Worm (Caenorhabditis elegans) whole organism, late embryonic: Measurements from ENCODE around the gene hacd-1.
A peak's percentile ranks its signal among the peaks of the same experiment; 100 is the strongest.

Experiments
- F13H6.1 ChIP-seq: sonication (generic microtip); optimal IDR thresholded peaks from 2 replicates; lab custom pipeline; 2016; ENCODE audit warnings: missing genetic modification characterization, missing compliant biosample characterization
- T23F11.4 ChIP-seq: fragments of 200-800 bp; sonication (Bioruptor generic); optimal IDR thresholded peaks from 2 replicates; lab custom pipeline; 2018; ENCODE audit warnings: mild to moderate bottlenecking, missing genetic modification characterization, missing compliant biosample characterization
- Y22D7AL.16 ChIP-seq: sonication (generic microtip); optimal IDR thresholded peaks from 2 replicates; lab custom pipeline; 2016; ENCODE audit warnings: missing genetic modification characterization, missing compliant biosample characterization
- ceh-14 ChIP-seq: sonication (generic microtip); optimal IDR thresholded peaks from 2 replicates; lab custom pipeline; 2016; ENCODE audit warnings: missing genotype, missing genetic modification characterization, missing compliant biosample characterization
- ceh-19 ChIP-seq: fragments of 200-800 bp; sonication (Bioruptor generic); optimal IDR thresholded peaks from 2 replicates; lab custom pipeline; 2018; ENCODE audit warnings: mild to moderate bottlenecking, missing genetic modification characterization, missing compliant biosample characterization
- ceh-2 ChIP-seq: sonication (generic microtip); optimal IDR thresholded peaks from 2 replicates; lab custom pipeline; 2016; ENCODE audit warnings: missing genotype, missing genetic modification characterization, missing compliant biosample characterization
- ceh-22 ChIP-seq: sonication (generic microtip); optimal IDR thresholded peaks from 2 replicates; lab custom pipeline; 2017; ENCODE audit warnings: missing biosample characterization, missing genetic modification characterization
- ceh-30 ChIP-seq: fragments of 150-350 bp; optimal IDR thresholded peaks from 2 replicates; lab custom pipeline; 2014; ENCODE audit warnings: missing biosample characterization, missing genetic modification characterization
- ceh-48 ChIP-seq: sonication (generic microtip); optimal IDR thresholded peaks from 2 replicates; lab custom pipeline; 2016; ENCODE audit warnings: missing genetic modification characterization, inconsistent platforms, missing compliant biosample characterization
- ceh-6 ChIP-seq: fragments of 200-800 bp; sonication (Bioruptor generic); optimal IDR thresholded peaks from 2 replicates; lab custom pipeline; 2018; ENCODE audit warnings: mild to moderate bottlenecking, missing genetic modification characterization, missing compliant biosample characterization
- che-1 ChIP-seq: sonication (generic microtip); optimal IDR thresholded peaks from 2 replicates; lab custom pipeline; 2016; ENCODE audit warnings: mild to moderate bottlenecking, missing genetic modification characterization, missing compliant biosample characterization
- ets-4 ChIP-seq: sonication (generic microtip); optimal IDR thresholded peaks from 2 replicates; lab custom pipeline; 2016; ENCODE audit warnings: missing genetic modification characterization, missing compliant biosample characterization
- eyg-1 ChIP-seq: sonication (generic microtip); optimal IDR thresholded peaks from 2 replicates; lab custom pipeline; 2016; ENCODE audit warnings: missing genotype, missing genetic modification characterization, missing compliant biosample characterization
- fax-1 ChIP-seq: sonication (generic microtip); optimal IDR thresholded peaks from 2 replicates; lab custom pipeline; 2016; ENCODE audit warnings: missing genotype, missing genetic modification characterization, missing compliant biosample characterization
- fkh-10 ChIP-seq: fragments of 150-350 bp; optimal IDR thresholded peaks from 2 replicates; lab custom pipeline; 2014; ENCODE audit warnings: missing biosample characterization, missing genetic modification reagents, missing genetic modification characterization
- hlh-13 ChIP-seq: fragments of 200-800 bp; sonication (Bioruptor generic); optimal IDR thresholded peaks from 2 replicates; lab custom pipeline; 2018; ENCODE audit warnings: mild to moderate bottlenecking, missing genetic modification characterization, missing compliant biosample characterization
- hlh-15 ChIP-seq: sonication (generic microtip); optimal IDR thresholded peaks from 2 replicates; lab custom pipeline; 2016; ENCODE audit warnings: missing genetic modification characterization, missing compliant biosample characterization
- hlh-30 ChIP-seq: sonication (generic microtip); optimal IDR thresholded peaks from 2 replicates; lab custom pipeline; 2017; ENCODE audit warnings: antibody characterized with exemption, missing genetic modification characterization, missing compliant biosample characterization; ENCODE audit not compliant: insufficient read depth
- lim-6 ChIP-seq: sonication (generic microtip); optimal IDR thresholded peaks from 2 replicates; lab custom pipeline; 2016; ENCODE audit warnings: missing genetic modification characterization, missing compliant biosample characterization
- lin-11 ChIP-seq: fragments of 200-800 bp; sonication (Bioruptor generic); optimal IDR thresholded peaks from 2 replicates; lab custom pipeline; 2018; ENCODE audit warnings: mild to moderate bottlenecking, missing genetic modification characterization, missing compliant biosample characterization
- madf-2 ChIP-seq: sonication (generic microtip); optimal IDR thresholded peaks from 2 replicates; lab custom pipeline; 2017; ENCODE audit warnings: missing genetic modification characterization, missing compliant biosample characterization
- nfya-1 ChIP-seq: sonication (generic microtip); optimal IDR thresholded peaks from 2 replicates; lab custom pipeline; 2017; ENCODE audit warnings: missing genetic modification characterization, mild to moderate bottlenecking, missing compliant biosample characterization, antibody characterized with exemption, moderate library complexity
- nhr-11 ChIP-seq: fragments of 150-350 bp; optimal IDR thresholded peaks from 2 replicates; lab custom pipeline; 2014; ENCODE audit warnings: missing biosample characterization, missing genetic modification characterization
- nhr-232 ChIP-seq: sonication (generic microtip); optimal IDR thresholded peaks from 2 replicates; lab custom pipeline; 2016; ENCODE audit warnings: missing genetic modification characterization, missing compliant biosample characterization
- odd-2 ChIP-seq: sonication (generic microtip); optimal IDR thresholded peaks from 2 replicates; lab custom pipeline; 2017; ENCODE audit warnings: antibody characterized with exemption, mild to moderate bottlenecking, missing genetic modification characterization, missing compliant biosample characterization
- pag-3 ChIP-seq: sonication (generic microtip); optimal IDR thresholded peaks from 2 replicates; lab custom pipeline; 2016; ENCODE audit warnings: missing compliant biosample characterization, missing genetic modification characterization, borderline replicate concordance
- pat-9 ChIP-seq: fragments of 200-800 bp; sonication (Bioruptor generic); optimal IDR thresholded peaks from 2 replicates; lab custom pipeline; 2018; ENCODE audit warnings: mild to moderate bottlenecking, missing genetic modification characterization, moderate library complexity, missing compliant biosample characterization
- pha-2 ChIP-seq: sonication (generic microtip); optimal IDR thresholded peaks from 2 replicates; lab custom pipeline; 2017; ENCODE audit warnings: mild to moderate bottlenecking, missing genetic modification characterization, missing compliant biosample characterization
- pqm-1 ChIP-seq: sonication (generic microtip); optimal IDR thresholded peaks from 2 replicates; lab custom pipeline; 2016; ENCODE audit warnings: missing genetic modification characterization, missing compliant biosample characterization
- sox-4 ChIP-seq: sonication (generic microtip); optimal IDR thresholded peaks from 2 replicates; lab custom pipeline; 2017; ENCODE audit warnings: mild to moderate bottlenecking, missing genetic modification characterization, inconsistent platforms, missing compliant biosample characterization
- syd-9 ChIP-seq: sonication (generic microtip); optimal IDR thresholded peaks from 2 replicates; lab custom pipeline; 2016; ENCODE audit warnings: mild to moderate bottlenecking, missing genetic modification characterization, moderate library complexity, missing compliant biosample characterization
- ttx-3 ChIP-seq: sonication (generic microtip); optimal IDR thresholded peaks from 2 replicates; lab custom pipeline; 2016; ENCODE audit warnings: missing genetic modification reagents, missing genetic modification characterization, missing compliant biosample characterization
- unc-3 ChIP-seq, 2 experiments: fragments of 200-800 bp in 1 of 2; sonication (Bioruptor generic) in 1 of 2; sonication (generic microtip) in 1 of 2; conservative IDR thresholded peaks in 1 of 2; optimal IDR thresholded peaks in 1 of 2; 2 replicates each; pipeline versions ENCODE4 v1.3.6 to Lab custom; 2016 to 2022; ENCODE audit warnings: missing compliant biosample characterization in 2 of 2, missing genetic modification characterization in 2 of 2, missing genetic modification reagents in 1 of 2
- unc-55 ChIP-seq: sonication (generic microtip); optimal IDR thresholded peaks from 2 replicates; lab custom pipeline; 2017; ENCODE audit warnings: missing biosample characterization, missing genetic modification reagents, missing genetic modification characterization

hacd-1 gene

ce11 chrV:1494469-1494868 is 34.3 kb downstream of the hacd-1 start, which contains the start of gene spig-7:
Gene spig-7, plus strand, starts transcription at chrV:1494769.
- TF ChIP-seq Y22D7AL.16 (no peak), hlh-15 (no peak), ttx-3 (no peak), lin-11 (tag; lab: Kevin White, UChicago) (no peak), sox-4 (tag; lab: Kevin White, UChicago) (no peak), pha-2 (tag; lab: Kevin White, UChicago) (no peak), unc-55 (no peak), pag-3 (no peak)
- TF ChIP-seq, all 69 proteins: peak for 0

- TF ChIP-seq fax-1 (tag; lab: Kevin White, UChicago) = no peak
- TF ChIP-seq ceh-22 (tag; lab: Kevin White, UChicago) = no peak
- no peak for TF ChIP-seq pat-9
- TF ChIP-seq nfya-1 = no peak
Measured at ce11 chrV:1495334-1495733, 35.2 kb downstream of the hacd-1 start, which contains the start of gene C38C3.3. Gene C38C3.3, plus strand, starts transcription at chrV:1495634.

- TF ChIP-seq unc-3 (GFP tag; conservative IDR thresholded peaks at IDR 0.05; lab: Robert Waterston, UW) = no peak
- no peak for TF ChIP-seq unc-3 (tag; optimal IDR thresholded peaks at IDR 0.05; lab: Kevin White, UChicago)
- no peak for TF ChIP-seq madf-2 (tag; lab: Kevin White, UChicago)
- no peak for TF ChIP-seq syd-9 (tag; lab: Kevin White, UChicago)
- TF ChIP-seq ceh-30 (tag; lab: Kevin White, UChicago) = no peak
- no peak for TF ChIP-seq che-1
- no peak for TF ChIP-seq ceh-2 (tag; lab: Kevin White, UChicago)
- no peak for TF ChIP-seq odd-2
- TF ChIP-seq ceh-48 (tag; lab: Kevin White, UChicago) = peak; percentile 16
- no peak for TF ChIP-seq fax-1 (tag; lab: Kevin White, UChicago)
Measured at ce11 chrV:1495752-1496151, 35.6 kb downstream of the hacd-1 start.

- TF ChIP-seq pqm-1 (tag; lab: Kevin White, UChicago) (no peak), eyg-1 (tag; lab: Kevin White, UChicago) (no peak), lim-6 (tag; lab: Kevin White, UChicago) (no peak), hlh-13 (GFP tag; lab: Kevin White, UChicago) (no peak), hlh-30 (tag; lab: Kevin White, UChicago) (no peak), fax-1 (tag; lab: Kevin White, UChicago) (no peak), T23F11.4 (GFP tag; lab: Kevin White, UChicago) (no peak), fkh-10 (GFP tag; lab: Kevin White, UChicago) (no peak), ttx-3 (no peak), nhr-11 (tag; lab: Kevin White, UChicago) (no peak)
Measured at ce11 chrV:1499140-1499539, 39.0 kb downstream of the hacd-1 start, which contains the start of gene sru-27. Gene sru-27, plus strand, starts transcription at chrV:1499440.

- TF ChIP-seq nhr-232 = no peak
- TF ChIP-seq ceh-6 (GFP tag; lab: Kevin White, UChicago) = no peak
- no peak for TF ChIP-seq ets-4 (tag; lab: Kevin White, UChicago)
- TF ChIP-seq F13H6.1 = no peak
- no peak for TF ChIP-seq ceh-14 (tag; lab: Kevin White, UChicago)
- TF ChIP-seq ceh-22 (tag; lab: Kevin White, UChicago) = no peak
- no peak for TF ChIP-seq ceh-19 (GFP tag; lab: Kevin White, UChicago)
- TF ChIP-seq ttx-3 = no peak
- no peak for TF ChIP-seq che-1
- no peak for TF ChIP-seq hlh-30 (tag; lab: Kevin White, UChicago)
- TF ChIP-seq sox-4 (tag; lab: Kevin White, UChicago) = no peak
Measured at ce11 chrV:1505995-1506394, 45.8 kb downstream of the hacd-1 start, which contains the start of gene sru-28. Gene sru-28, plus strand, starts transcription at chrV:1506295.
